Fruit fly (Drosophila melanogaster): ENCODE results near the gene CIA30.

The CIA30 gene

DNA sequence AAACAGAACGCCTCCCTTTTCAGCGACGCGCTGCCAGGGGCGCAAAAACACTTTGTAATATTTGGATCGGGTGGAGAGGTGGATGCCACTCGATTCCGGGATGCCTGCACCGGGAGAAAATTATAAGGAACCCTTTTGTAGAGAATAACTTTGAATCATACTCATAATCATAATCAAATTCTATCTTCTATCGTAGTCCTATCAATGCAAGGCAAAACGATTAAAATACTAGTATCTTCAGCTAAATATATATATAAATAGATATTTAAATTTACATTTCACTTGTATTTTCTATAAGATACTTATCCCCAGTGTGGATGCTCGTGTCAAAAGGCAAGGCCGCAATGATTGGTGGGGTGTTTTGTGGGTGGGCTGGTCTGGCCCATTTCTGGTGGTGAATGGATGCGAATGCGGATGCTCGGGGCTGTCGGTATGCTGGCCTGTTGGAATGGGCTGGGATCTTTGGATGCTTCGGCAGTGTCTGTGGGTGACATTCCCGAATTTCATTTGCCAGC, 30.9 kb upstream of the CIA30 start:
- TF ChIP-seq CG16779 (tag; optimal IDR thresholded peaks at IDR 0.05) (no peak), CG32006 (GFP tag; optimal IDR thresholded peaks at IDR 0.05) (no peak), CG7368 (GFP tag; optimal IDR thresholded peaks at IDR 0.05) (no peak), Sox15 (GFP tag; optimal IDR thresholded peaks at IDR 0.05) (no peak), Hr4 (GFP tag; optimal IDR thresholded peaks at IDR 0.05) (no peak), esn (GFP tag; optimal IDR thresholded peaks at IDR 0.05) (no peak)

DNA sequence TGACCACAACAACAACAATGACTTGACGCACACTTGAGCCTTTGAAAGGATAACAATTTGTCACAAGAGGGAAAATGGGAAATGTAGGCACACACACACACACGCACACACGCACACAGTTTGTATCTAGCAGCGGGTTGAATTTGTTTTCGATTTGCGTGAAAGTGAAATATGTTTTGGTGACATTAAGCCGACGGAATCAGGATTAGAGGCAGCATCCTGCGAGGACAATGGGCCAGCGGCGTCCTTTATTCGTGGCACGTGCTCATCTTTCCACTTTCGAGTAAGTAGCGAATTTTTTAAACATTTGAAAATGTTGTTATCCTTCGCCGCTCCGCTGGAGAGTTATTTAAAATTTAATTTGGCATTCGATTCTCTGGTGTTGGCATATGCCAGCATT, 29.5 kb upstream of the CIA30 start:
- no peak for TF ChIP-seq CG11762 (GFP tag; optimal IDR thresholded peaks at IDR 0.05; ENCODE audit: insufficient read depth)
- no peak for TF ChIP-seq CG32006 (GFP tag; optimal IDR thresholded peaks at IDR 0.05)
- no peak for TF ChIP-seq acj6 (GFP tag; optimal IDR thresholded peaks at IDR 0.05)
- TF ChIP-seq CG4318 (GFP tag; optimal IDR thresholded peaks at IDR 0.05): no peak
- no peak for TF ChIP-seq CG8119 (GFP tag; IDR thresholded peaks at IDR 0.05)
- TF ChIP-seq topi (GFP tag; optimal IDR thresholded peaks at IDR 0.05): no peak
- no peak for TF ChIP-seq Met (GFP tag; optimal IDR thresholded peaks at IDR 0.05)
- no peak for TF ChIP-seq net (GFP tag; optimal IDR thresholded peaks at IDR 0.05)

DNA sequence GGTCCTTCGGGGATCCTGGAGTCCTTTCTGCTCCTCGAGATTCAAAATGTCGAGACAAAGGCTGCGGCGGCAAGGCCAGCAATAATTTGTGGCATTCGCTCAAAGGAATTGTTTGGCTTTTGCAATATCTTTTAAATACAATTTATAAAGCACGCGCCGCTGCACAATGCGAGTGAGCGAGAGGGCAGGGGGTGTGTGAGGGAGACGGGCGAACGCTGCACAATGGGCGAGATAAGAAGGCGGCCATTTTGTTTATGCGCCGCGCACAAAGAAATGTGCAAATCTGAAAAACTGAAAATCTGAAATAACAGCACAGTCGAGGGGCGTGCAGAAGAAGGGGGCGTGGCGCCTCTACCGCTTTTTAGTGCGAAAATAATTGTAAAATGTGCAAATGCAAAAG, 28.4 kb upstream of the CIA30 start:
- TF ChIP-seq Sox14 (GFP tag; optimal IDR thresholded peaks at IDR 0.05) (peak; percentile 55), CG15336 (GFP tag; IDR thresholded peaks at IDR 0.05) (no peak), svp (GFP tag) (peak; percentile 4)

- no peak for TF ChIP-seq CG6854 (GFP tag; optimal IDR thresholded peaks at IDR 0.05)
- TF ChIP-seq svp (GFP tag): no peak
- no peak for TF ChIP-seq Blimp-1 (GFP tag; optimal IDR thresholded peaks at IDR 0.05)
- TF ChIP-seq salr (GFP tag; optimal IDR thresholded peaks at IDR 0.05): no peak
- no peak for TF ChIP-seq Smox (GFP tag; optimal IDR thresholded peaks at IDR 0.05)
- TF ChIP-seq OdsH (GFP tag; optimal IDR thresholded peaks at IDR 0.05): no peak
- peak; percentile 13 for TF ChIP-seq Eip78C (GFP tag)
- no peak for TF ChIP-seq CG11762 (GFP tag; optimal IDR thresholded peaks at IDR 0.05; ENCODE audit: insufficient read depth)
Measured at dm6 chr3R:29711434-29711833, 25.3 kb upstream of the CIA30 start.

- TF ChIP-seq acj6 (GFP tag; optimal IDR thresholded peaks at IDR 0.05) (no peak), fd59A (GFP tag; optimal IDR thresholded peaks at IDR 0.05) (no peak), CG10631 (GFP tag; optimal IDR thresholded peaks at IDR 0.05) (no peak), OdsH (GFP tag; optimal IDR thresholded peaks at IDR 0.05) (no peak), CG6808 (GFP tag; optimal IDR thresholded peaks at IDR 0.05) (no peak), CG8319 (GFP tag; optimal IDR thresholded peaks at IDR 0.05) (no peak), CG15336 (GFP tag; IDR thresholded peaks at IDR 0.05) (no peak), CG9139 (GFP tag; optimal IDR thresholded peaks at IDR 0.05) (no peak), cyc (GFP tag; optimal IDR thresholded peaks at IDR 0.05) (no peak), Ets21C (GFP tag; optimal IDR thresholded peaks at IDR 0.05) (no peak), Eip75B (GFP tag; optimal IDR thresholded peaks at IDR 0.05) (no peak), pdm3 (GFP tag; optimal IDR thresholded peaks at IDR 0.05) (no peak)
Measured at dm6 chr3R:29714314-29714713, 22.5 kb upstream of the CIA30 start, which contains the start of gene Obp99d. Obp99d (plus strand) TSS chr3R:29714505.

DNA sequence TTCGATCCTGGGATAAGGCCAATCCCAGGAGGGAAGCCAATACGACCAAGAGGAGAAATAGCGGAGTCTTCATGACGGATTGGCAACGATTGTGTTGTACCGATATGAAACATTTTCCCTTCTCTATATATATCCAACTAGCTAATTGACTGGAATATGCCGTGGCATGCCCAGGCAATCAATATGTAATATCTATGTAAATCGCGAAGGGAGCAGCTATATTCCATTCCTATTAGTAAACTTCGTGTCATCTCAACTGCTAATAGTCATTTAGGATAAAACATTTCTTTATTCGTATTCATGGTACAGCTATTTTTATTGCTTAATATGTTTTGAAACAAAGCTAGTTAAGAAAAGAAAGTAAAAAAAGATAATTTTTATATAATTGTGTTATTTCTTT, 21.5 kb upstream of the CIA30 start, which contains the start of gene Dup99B:
Dup99B (minus strand) TSS at position 101 of the 400 bp plus-strand sequence.
- TF ChIP-seq esn (GFP tag; optimal IDR thresholded peaks at IDR 0.05) (no peak), Lpt (GFP tag; optimal IDR thresholded peaks at IDR 0.05) (no peak), Sox15 (GFP tag; optimal IDR thresholded peaks at IDR 0.05) (no peak), CG31627 (GFP tag; optimal IDR thresholded peaks at IDR 0.05) (no peak), Ets96B (tag; optimal IDR thresholded peaks at IDR 0.05) (no peak), CG8319 (GFP tag; optimal IDR thresholded peaks at IDR 0.05) (no peak), CG11294 (GFP tag; IDR thresholded peaks at IDR 0.05) (no peak), CG6276 (GFP tag; optimal IDR thresholded peaks at IDR 0.05) (no peak), dac (GFP tag; optimal IDR thresholded peaks at IDR 0.05) (no peak)

Measured in whole organism, prepupa.